Fruit fly (Drosophila melanogaster): ENCODE measurements around the gene prd.

- peak; percentile 2 for TF ChIP-seq dsf (GFP tag; optimal IDR thresholded peaks at IDR 0.05; ENCODE audit: borderline replicate concordance)
- no peak for TF ChIP-seq Hr78 (GFP tag; optimal IDR thresholded peaks at IDR 0.05)
- peak; percentile 71 for TF ChIP-seq jim (GFP tag; optimal IDR thresholded peaks at IDR 0.05)
- no peak for TF ChIP-seq Abd-B (GFP tag; optimal IDR thresholded peaks at IDR 0.05)
- peak; percentile 64 for TF ChIP-seq sv (GFP tag; optimal IDR thresholded peaks at IDR 0.05)
- TF ChIP-seq lola (GFP tag; optimal IDR thresholded peaks at IDR 0.05): no peak
Measured at dm6 chr2L:12044613-12045350, 40.8 kb downstream of the prd start, which contains the start of gene CG6785.
